Worm (Caenorhabditis elegans) whole organism, L4 larva: Measurements from ENCODE around the gene egas-2.
A peak's percentile ranks its signal among the peaks of the same experiment; 100 is the strongest.

Experiments used
- D1046.2 ChIP-seq: fragments of 200-800 bp; sonication (Bioruptor generic); IDR thresholded peaks from 2 replicates; pipeline ENCODE4 v1.3.6; 2022; ENCODE audit warnings: missing genetic modification characterization, missing compliant biosample characterization
- F26F4.8 ChIP-seq: fragments of 200-800 bp; sonication (Bioruptor generic); conservative IDR thresholded peaks from 2 replicates; pipeline ENCODE4 v1.3.6; 2022; ENCODE audit warnings: missing genetic modification characterization, missing compliant biosample characterization
- F44E2.7 ChIP-seq: fragments of 200-800 bp; sonication (Bioruptor generic); IDR thresholded peaks from 2 replicates; pipeline ENCODE4 v2.1.2; 2022; ENCODE audit warnings: missing genetic modification characterization, missing compliant biosample characterization
- Y105C5A.15 ChIP-seq: fragments of 200-800 bp; sonication (Bioruptor generic); IDR thresholded peaks from 2 replicates; pipeline ENCODE4 v1.3.6; 2022; ENCODE audit warnings: missing genetic modification characterization, missing compliant biosample characterization
- ctbp-1 ChIP-seq: fragments of 200-800 bp; sonication (Bioruptor generic); IDR thresholded peaks from 2 replicates; pipeline ENCODE4 v1.3.6; 2022; ENCODE audit warnings: missing genetic modification reagents, missing genetic modification characterization, missing compliant biosample characterization
- daf-8 ChIP-seq: fragments of 200-800 bp; sonication (Bioruptor generic); IDR thresholded peaks from 2 replicates; pipeline ENCODE4 v1.3.6; 2022; ENCODE audit warnings: missing genetic modification characterization, missing compliant biosample characterization
- dmd-8 ChIP-seq: fragments of 200-800 bp; sonication (Bioruptor generic); IDR thresholded peaks from 2 replicates; pipeline ENCODE4 v1.3.6; 2022; ENCODE audit warnings: missing genetic modification characterization, missing compliant biosample characterization
- dmd-9 ChIP-seq: fragments of 200-800 bp; sonication (Bioruptor generic); IDR thresholded peaks from 2 replicates; pipeline ENCODE4 v1.3.6; 2022; ENCODE audit warnings: missing genetic modification reagents, missing genetic modification characterization, missing compliant biosample characterization
- php-3 ChIP-seq: fragments of 200-800 bp; sonication (Bioruptor generic); IDR thresholded peaks from 2 replicates; pipeline ENCODE4 v1.3.6; 2022; ENCODE audit warnings: missing genetic modification reagents, missing genetic modification characterization, missing compliant biosample characterization
- saeg-2 ChIP-seq: fragments of 200-800 bp; sonication (Bioruptor generic); IDR thresholded peaks from 2 replicates; pipeline ENCODE4 v1.3.6; 2022; ENCODE audit warnings: missing genetic modification reagents, missing genetic modification characterization, missing compliant biosample characterization
- tra-1 ChIP-seq: fragments of 200-800 bp; sonication (Bioruptor generic); IDR thresholded peaks from 2 replicates; pipeline ENCODE4 v1.3.6; 2022; ENCODE audit warnings: missing genetic modification reagents, missing genetic modification characterization, missing compliant biosample characterization
- unc-62 ChIP-seq, 3 experiments: fragments of 150-350 bp in 1 of 3; sonication (generic microtip); optimal IDR thresholded peaks in 2 of 3; peaks in 1 of 3; 1 replicate in 1 of 3; 2 replicates in 2 of 3; lab custom pipeline; 2014 to 2017; ENCODE audit warnings: missing biosample characterization in 3 of 3, missing genetic modification characterization in 3 of 3, missing genetic modification reagents in 3 of 3, missing genotype in 1 of 3

Gene egas-2

DNA sequence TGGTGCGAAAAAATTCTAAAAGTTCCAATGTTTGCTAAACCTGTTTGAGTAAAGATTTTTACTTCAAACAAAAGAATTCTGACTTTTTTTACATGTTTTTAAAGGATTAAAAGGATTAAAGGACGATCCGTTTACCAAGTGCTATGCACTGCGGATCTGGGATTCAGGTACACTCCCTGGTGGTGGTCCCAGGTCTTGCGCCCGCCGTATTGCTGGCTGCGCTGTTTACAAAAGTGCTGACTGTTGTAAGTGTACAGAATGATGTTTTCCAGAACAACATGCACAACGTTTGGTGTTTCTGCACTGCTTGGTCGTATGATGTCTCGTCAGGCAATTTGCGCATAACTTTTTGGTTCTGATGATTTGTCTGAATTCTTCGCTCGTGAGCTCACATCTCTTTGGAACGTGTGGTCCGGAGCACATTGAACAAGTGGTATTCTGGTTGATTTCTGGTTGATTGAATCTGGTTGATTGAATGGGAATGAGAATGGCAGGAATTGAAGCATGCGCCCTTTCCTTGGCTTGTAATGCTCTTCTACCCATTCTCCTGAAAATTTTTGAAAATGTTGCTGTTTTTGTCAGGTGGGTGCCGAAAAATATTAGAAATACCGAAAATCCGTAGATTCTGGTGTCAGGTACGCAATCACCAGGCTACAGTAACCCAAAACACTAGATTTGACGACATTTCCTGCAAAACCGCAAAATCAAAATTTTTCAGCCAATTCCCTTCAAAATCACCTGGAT is 55.3 kb downstream of the egas-2 start:
- TF ChIP-seq saeg-2 (GFP tag; lab: Robert Waterston, UW), result no peak
- TF ChIP-seq D1046.2 (GFP tag; lab: Robert Waterston, UW), result 0 out of 2 replicates have a peak, but pooled peaks have one; percentile 24
- TF ChIP-seq F44E2.7 (GFP tag; lab: Robert Waterston, UW), result 0 out of 2 replicates have a peak, but pooled peaks have one; percentile 2
- 0 out of 2 replicates have a peak, but pooled peaks have one; percentile 51 for TF ChIP-seq tra-1 (GFP tag; lab: Robert Waterston, UW)
- TF ChIP-seq ctbp-1, result 0 out of 2 replicates have a peak, but pooled peaks have one; percentile 27
- no peak for TF ChIP-seq php-3 (GFP tag; lab: Robert Waterston, UW)
- TF ChIP-seq F26F4.8 (GFP tag; lab: Robert Waterston, UW), result 0 out of 2 replicates have a peak, but pooled peaks have one; percentile 46
- peak; percentile 63; the same call in 1 of the 2 replicates for TF ChIP-seq dmd-9
- peak in 1 of 2 experiments; percentile 83 for TF ChIP-seq unc-62 (GFP tag; optimal IDR thresholded peaks at IDR 0.05 in 1 of 2; lab: Kevin White, UChicago)
- TF ChIP-seq unc-62 (tag; optimal IDR thresholded peaks at IDR 0.05; lab: Kevin White, UChicago), result no peak
- TF ChIP-seq daf-8 (GFP tag; lab: Robert Waterston, UW), result no peak
- peak; percentile 69 for TF ChIP-seq dmd-8 (GFP tag; lab: Robert Waterston, UW)
- TF ChIP-seq Y105C5A.15 (GFP tag; lab: Robert Waterston, UW), result 0 out of 2 replicates have a peak, but pooled peaks have one; percentile 38
